Worm (Caenorhabditis elegans) whole organism, young adult: Measurements from ENCODE around the gene Y43B11AL.1.

Experiments
- F23B12.7 ChIP-seq: sonication (generic microtip); optimal IDR thresholded peaks from 2 replicates; lab custom pipeline; 2017; ENCODE audit warnings: missing genetic modification characterization, mild to moderate bottlenecking, missing compliant biosample characterization, antibody characterized with exemption, moderate library complexity; ENCODE audit not compliant: insufficient read depth
- ama-1 ChIP-seq, 3 experiments: fragments of 150-350 bp in 1 of 3; sonication (generic microtip) in 2 of 3; optimal IDR thresholded peaks; 2 replicates each; lab custom pipeline; 2014 to 2018; ENCODE audit warnings: missing biosample characterization in 2 of 3, missing genetic modification characterization in 2 of 3, missing genetic modification reagents in 2 of 3
- bed-1 ChIP-seq: fragments of 200-800 bp; sonication (Bioruptor generic); IDR thresholded peaks from 2 replicates; pipeline ENCODE4 v1.3.6; 2022; ENCODE audit warnings: missing genetic modification reagents, missing genetic modification characterization, missing compliant biosample characterization
- bed-2 ChIP-seq: fragments of 200-800 bp; sonication (Bioruptor generic); IDR thresholded peaks from 2 replicates; pipeline ENCODE4 v1.3.6; 2022; ENCODE audit warnings: missing genetic modification reagents, missing genetic modification characterization, missing compliant biosample characterization
- lag-1 ChIP-seq: fragments of 200-800 bp; sonication (Bioruptor generic); IDR thresholded peaks from 2 replicates; pipeline ENCODE4 v1.3.6; 2022; ENCODE audit warnings: missing genetic modification reagents, missing genetic modification characterization, missing compliant biosample characterization
- mcd-1 ChIP-seq: fragments of 200-800 bp; sonication (Bioruptor generic); IDR thresholded peaks from 2 replicates; pipeline ENCODE4 v1.3.6; 2022; ENCODE audit warnings: missing genetic modification reagents, missing genetic modification characterization, missing compliant biosample characterization
- nfya-2 ChIP-seq: fragments of 200-800 bp; sonication (Bioruptor generic); IDR thresholded peaks from 2 replicates; pipeline ENCODE4 v1.3.6; 2022; ENCODE audit warnings: missing genetic modification reagents, missing genetic modification characterization, missing compliant biosample characterization
- nhr-179 ChIP-seq: sonication (generic microtip); optimal IDR thresholded peaks from 2 replicates; lab custom pipeline; 2016; ENCODE audit warnings: mild to moderate bottlenecking, missing genetic modification characterization, missing compliant biosample characterization
- nhr-90 ChIP-seq: sonication (generic microtip); optimal IDR thresholded peaks from 2 replicates; lab custom pipeline; 2016; ENCODE audit warnings: missing genotype, mild to moderate bottlenecking, missing genetic modification characterization, missing compliant biosample characterization
- repo-1 ChIP-seq: sonication (generic microtip); optimal IDR thresholded peaks from 2 replicates; lab custom pipeline; 2017; ENCODE audit warnings: mild to moderate bottlenecking, missing genetic modification characterization, missing compliant biosample characterization
- somi-1 ChIP-seq: fragments of 200-800 bp; sonication (Bioruptor generic); optimal IDR thresholded peaks from 2 replicates; lab custom pipeline; 2018; ENCODE audit warnings: mild to moderate bottlenecking, missing genetic modification characterization, missing compliant biosample characterization
- unc-62 ChIP-seq: fragments of 150-350 bp; optimal IDR thresholded peaks from 2 replicates; lab custom pipeline; 2014; ENCODE audit warnings: missing biosample characterization, missing genetic modification reagents, missing genetic modification characterization

ce11 chrIV:7020630-7021029, 44.5 kb upstream of the Y43B11AL.1 start:
- no peak for TF ChIP-seq unc-62 (GFP tag; lab: Kevin White, UChicago)
- no peak for TF ChIP-seq somi-1 (GFP tag; lab: Kevin White, UChicago)
- TF ChIP-seq mcd-1 (GFP tag; lab: Robert Waterston, UW): no peak
- TF ChIP-seq F23B12.7 (tag; lab: Kevin White, UChicago): no peak
- TF ChIP-seq nfya-2: no peak
- no peak for TF ChIP-seq ama-1 (optimal IDR thresholded peaks at IDR 0.05; lab: Kevin White, UChicago)
- TF ChIP-seq ama-1 (GFP tag; optimal IDR thresholded peaks at IDR 0.05; lab: Kevin White, UChicago): no peak
- TF ChIP-seq lag-1 (GFP tag; lab: Robert Waterston, UW): no peak
- no peak for TF ChIP-seq repo-1 (tag; lab: Kevin White, UChicago)
- TF ChIP-seq bed-2 (GFP tag; lab: Robert Waterston, UW): no peak
- no peak for TF ChIP-seq bed-1
- no peak for TF ChIP-seq nhr-179 (tag; lab: Kevin White, UChicago)
- no peak for TF ChIP-seq nhr-90 (tag; lab: Kevin White, UChicago)
